Worm (Caenorhabditis elegans) whole organism, L4/young adult: ENCODE results near the gene atad-3.

ENCODE experiments used
- W03F9.2 ChIP-seq: fragments of 150-350 bp; optimal IDR thresholded peaks from 2 replicates; lab custom pipeline; 2014; ENCODE audit warnings: missing biosample characterization, missing genetic modification characterization
- dao-5 ChIP-seq: sonication (generic microtip); optimal IDR thresholded peaks from 2 replicates; lab custom pipeline; 2016; ENCODE audit warnings: missing genotype, missing genetic modification characterization, moderate library complexity, missing compliant biosample characterization
- him-1 ChIP-seq: sonication (generic microtip); optimal IDR thresholded peaks from 2 replicates; lab custom pipeline; 2016; ENCODE audit warnings: missing genotype, missing genetic modification reagents, missing genetic modification characterization, missing compliant biosample characterization

Gene atad-3

ce11 chrII:10248355-10249041 lies at the start of gene atad-3:
Gene atad-3 (plus strand): TSS chrII:10248991.
- TF ChIP-seq W03F9.2 = peak; percentile 79
- TF ChIP-seq him-1 = peak; percentile 70
- TF ChIP-seq dao-5 = no peak

ce11 chrII:10199906-10200305 lies 48.9 kb upstream of the atad-3 start, which contains the start of gene R05H5.4:
Gene R05H5.4 (minus strand): TSS chrII:10200006.
- TF ChIP-seq him-1 (no peak), dao-5 (no peak), W03F9.2 (no peak)

ce11 chrII:10200759-10201158 lies 48.0 kb upstream of the atad-3 start, which contains the start of gene arv-1:
Gene arv-1 (minus strand): TSS chrII:10200823.
- TF ChIP-seq him-1 (peak; percentile 34), dao-5 (no peak), W03F9.2 (peak; percentile 74)

- no peak for TF ChIP-seq W03F9.2
- no peak for TF ChIP-seq dao-5
- no peak for TF ChIP-seq him-1
Observed at ce11 chrII:10202275-10202674, 46.5 kb upstream of the atad-3 start.

DNA sequence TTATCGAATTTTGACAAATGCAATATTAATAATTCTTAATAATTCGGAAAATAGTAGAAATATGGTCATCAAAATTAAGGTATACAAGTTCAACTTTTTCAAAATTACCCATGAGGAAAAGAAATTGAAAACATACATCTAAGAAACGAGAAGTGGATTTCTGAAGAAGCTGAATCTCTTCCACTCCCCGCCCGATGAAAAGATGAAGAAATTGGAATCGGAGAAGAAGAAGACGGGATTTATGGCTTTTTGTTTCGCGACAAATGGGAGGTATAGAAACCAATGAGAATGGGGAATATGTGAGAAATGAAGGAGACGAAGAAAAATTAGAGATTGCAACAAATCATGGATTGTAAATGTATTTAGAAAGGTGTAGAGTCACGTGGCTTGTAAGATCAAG lies 45.7 kb upstream of the atad-3 start:
- TF ChIP-seq him-1 = no peak
- TF ChIP-seq dao-5 = no peak
- TF ChIP-seq W03F9.2 = no peak

ce11 chrII:10203765-10204164 lies 45.0 kb upstream of the atad-3 start:
- no peak for TF ChIP-seq W03F9.2
- TF ChIP-seq him-1 = no peak
- TF ChIP-seq dao-5 = no peak

ce11 chrII:10204428-10205049 lies 44.3 kb upstream of the atad-3 start:
- TF ChIP-seq him-1 (no peak), W03F9.2 (no peak), dao-5 (no peak)

ce11 chrII:10206425-10206824 lies 42.4 kb upstream of the atad-3 start, which contains the start of gene T01E8.1:
Gene T01E8.1 (plus strand): TSS chrII:10206725.
- no peak for TF ChIP-seq him-1
- TF ChIP-seq dao-5 = no peak
- no peak for TF ChIP-seq W03F9.2

- no peak for TF ChIP-seq him-1
- TF ChIP-seq dao-5 = no peak
- TF ChIP-seq W03F9.2 = no peak
Observed at ce11 chrII:10218171-10218570, 30.6 kb upstream of the atad-3 start, which contains the start of gene ref-1. Gene ref-1 (plus strand): TSS chrII:10218471.

DNA sequence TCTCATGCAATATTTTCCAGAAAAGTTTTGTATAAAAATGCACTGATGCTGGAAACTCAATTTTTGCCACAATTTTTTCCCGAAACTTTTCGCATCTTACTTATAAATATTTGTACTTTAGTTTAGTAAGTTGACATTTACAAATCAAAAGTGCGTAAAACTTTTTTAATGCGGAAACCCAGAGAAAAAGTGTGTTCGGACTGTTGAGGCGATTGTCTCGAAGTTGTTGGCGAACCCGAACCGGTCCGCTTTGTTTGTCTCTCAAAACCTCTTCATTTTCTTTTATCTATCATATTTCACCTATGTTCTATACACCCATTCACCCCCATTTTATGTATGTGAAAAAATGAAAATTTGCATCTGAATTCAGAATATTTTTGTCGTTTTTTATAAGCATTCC lies 28.2 kb upstream of the atad-3 start:
- TF ChIP-seq dao-5 (no peak), him-1 (no peak), W03F9.2 (no peak)

ce11 chrII:10221627-10222026 lies 27.2 kb upstream of the atad-3 start:
- no peak for TF ChIP-seq W03F9.2
- no peak for TF ChIP-seq him-1
- TF ChIP-seq dao-5 = no peak

ce11 chrII:10222577-10222976 lies 26.2 kb upstream of the atad-3 start, which contains the start of gene plc-3:
Gene plc-3 (plus strand): TSS chrII:10222877.
- TF ChIP-seq him-1 (no peak), dao-5 (no peak), W03F9.2 (no peak)

ce11 chrII:10227030-10227429 lies 21.8 kb upstream of the atad-3 start, which contains the start of gene srh-135:
Gene srh-135 (minus strand): TSS chrII:10227130.
- TF ChIP-seq him-1 = no peak
- TF ChIP-seq dao-5 = no peak
- TF ChIP-seq W03F9.2 = no peak

ce11 chrII:10230972-10231371 lies 17.8 kb upstream of the atad-3 start, which contains the start of gene T01E8.8:
Gene T01E8.8 (plus strand): TSS chrII:10231272.
- TF ChIP-seq him-1 = no peak
- no peak for TF ChIP-seq W03F9.2
- no peak for TF ChIP-seq dao-5

DNA sequence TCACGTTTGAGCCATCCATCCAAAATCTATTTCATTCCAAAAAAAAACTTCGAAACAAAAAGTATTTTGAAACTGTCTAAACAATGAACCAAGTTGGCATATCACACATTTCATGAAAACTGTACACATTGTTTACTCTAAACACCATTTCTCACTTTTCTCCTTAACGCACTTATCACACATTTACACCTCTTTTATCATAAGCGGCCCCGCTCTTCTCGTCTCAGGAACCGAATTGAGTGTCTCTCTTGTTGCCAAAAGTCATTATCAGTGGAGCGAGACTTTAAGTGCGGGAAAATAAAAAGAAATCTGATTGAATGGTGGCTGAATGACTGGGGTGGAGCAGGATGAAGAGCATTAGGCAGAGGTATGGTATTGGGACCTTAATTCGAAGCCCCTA lies 16.9 kb upstream of the atad-3 start:
- TF ChIP-seq him-1 (no peak), W03F9.2 (no peak), dao-5 (no peak)

- no peak for TF ChIP-seq W03F9.2
- no peak for TF ChIP-seq him-1
- no peak for TF ChIP-seq dao-5
Observed at ce11 chrII:10234398-10234797, 14.4 kb upstream of the atad-3 start, which contains the start of gene ubxn-5. Gene ubxn-5 (minus strand): TSS chrII:10234498.
